Fruit fly (Drosophila melanogaster) whole organism, embryonic: ENCODE measurements around the gene CG1074.

Experiments
- Atf6 ChIP-seq: fragments of 200-800 bp; sonication (Bioruptor generic); IDR thresholded peaks from 2 replicates; pipeline ENCODE4 v1.3.6; 2022; ENCODE audit warnings: missing biosample characterization, missing genetic modification characterization
- Blimp-1 ChIP-seq: fragments of 200-800 bp; sonication (Bioruptor generic); optimal IDR thresholded peaks from 3 replicates; lab custom pipeline; 2018; ENCODE audit warnings: missing biosample characterization, missing genetic modification characterization, mild to moderate bottlenecking, moderate library complexity, missing genetic modification reagents
- CG11560 ChIP-seq: fragments of 200-800 bp; sonication (Bioruptor generic); IDR thresholded peaks from 3 replicates; pipeline ENCODE4 v1.3.6; 2022; ENCODE audit warnings: missing biosample characterization, missing genetic modification characterization
- CG12219 ChIP-seq: fragments of 200-800 bp; sonication (Bioruptor generic); optimal IDR thresholded peaks from 3 replicates; lab custom pipeline; 2018; ENCODE audit warnings: missing biosample characterization, mild to moderate bottlenecking, missing genetic modification characterization
- CG12299 ChIP-seq: fragments of 200-800 bp; sonication (Bioruptor generic); optimal IDR thresholded peaks from 2 replicates; lab custom pipeline; 2018; ENCODE audit warnings: missing biosample characterization, mild to moderate bottlenecking, missing genetic modification characterization
- CG12744 ChIP-seq: fragments of 200-800 bp; sonication (Bioruptor generic); optimal IDR thresholded peaks from 2 replicates; lab custom pipeline; 2016; ENCODE audit warnings: missing biosample characterization, missing genetic modification characterization
- CG13624 ChIP-seq: fragments of 200-800 bp; sonication (Bioruptor generic); optimal IDR thresholded peaks from 2 replicates; lab custom pipeline; 2016; ENCODE audit warnings: missing biosample characterization, missing genetic modification characterization
- CG14860 ChIP-seq: fragments of 200-800 bp; sonication (Bioruptor generic); IDR thresholded peaks from 3 replicates; pipeline ENCODE4 v1.3.6; 2022; ENCODE audit warnings: missing biosample characterization, missing genetic modification characterization; ENCODE audit not compliant: partially characterized antibody
- CG15601 ChIP-seq: fragments of 200-800 bp; sonication (Bioruptor generic); optimal IDR thresholded peaks from 3 replicates; lab custom pipeline; 2019; ENCODE audit warnings: missing biosample characterization, mild to moderate bottlenecking, missing genetic modification characterization, moderate library complexity
- CG16815 ChIP-seq: fragments of 200-800 bp; sonication (Bioruptor generic); optimal IDR thresholded peaks from 3 replicates; lab custom pipeline; 2017; ENCODE audit warnings: missing biosample characterization, mild to moderate bottlenecking, missing genetic modification characterization
- CG18262 ChIP-seq: fragments of 200-800 bp; optimal IDR thresholded peaks from 3 replicates; lab custom pipeline; 2019; ENCODE audit warnings: missing biosample characterization, mild to moderate bottlenecking, missing genetic modification characterization, moderate library complexity
- CG2120 ChIP-seq: fragments of 200-800 bp; sonication (Bioruptor generic); optimal IDR thresholded peaks from 3 replicates; lab custom pipeline; 2016; ENCODE audit warnings: missing biosample characterization, missing genetic modification characterization
- CG2199 ChIP-seq: fragments of 200-800 bp; sonication (Bioruptor generic); IDR thresholded peaks from 3 replicates; pipeline ENCODE4 v1.3.6; 2022; ENCODE audit warnings: missing biosample characterization, missing genetic modification characterization
- CG31441 ChIP-seq: fragments of 200-800 bp; sonication (Bioruptor generic); IDR thresholded peaks from 2 replicates; pipeline ENCODE4 v1.3.6; 2022; ENCODE audit warnings: missing biosample characterization, missing genetic modification characterization
- CG33557 ChIP-seq: fragments of 200-800 bp; sonication (Bioruptor generic); optimal IDR thresholded peaks from 2 replicates; lab custom pipeline; 2019; ENCODE audit warnings: missing biosample characterization, mild to moderate bottlenecking, missing genetic modification characterization, moderate library complexity
- CG4328 ChIP-seq: fragments of 200-800 bp; sonication (Bioruptor generic); optimal IDR thresholded peaks from 3 replicates; lab custom pipeline; 2017; ENCODE audit warnings: missing biosample characterization, missing genetic modification reagents, missing genetic modification characterization
- CG7786 ChIP-seq: fragments of 200-800 bp; sonication (Bioruptor generic); optimal IDR thresholded peaks from 2 replicates; lab custom pipeline; 2016; ENCODE audit warnings: missing biosample characterization, missing genetic modification characterization
- CG7987 ChIP-seq: fragments of 200-800 bp; sonication (Bioruptor generic); optimal IDR thresholded peaks from 2 replicates; lab custom pipeline; 2018; ENCODE audit warnings: missing biosample characterization, mild to moderate bottlenecking, missing genetic modification characterization, moderate library complexity
- CG8290 ChIP-seq, 3 experiments: fragments of 200-800 bp; sonication (Bioruptor generic); optimal IDR thresholded peaks; 2 replicates each; lab custom pipeline; 2016 to 2019; ENCODE audit warnings: missing biosample characterization in 3 of 3, missing genetic modification characterization in 3 of 3, mild to moderate bottlenecking in 2 of 3, moderate library complexity in 1 of 3
- CG8388 ChIP-seq: fragments of 200-800 bp; sonication (Bioruptor generic); optimal IDR thresholded peaks from 2 replicates; lab custom pipeline; 2019; ENCODE audit warnings: missing biosample characterization, mild to moderate bottlenecking, missing genetic modification characterization, moderate library complexity
- CG9797 ChIP-seq: fragments of 200-800 bp; sonication (Bioruptor generic); optimal IDR thresholded peaks from 3 replicates; lab custom pipeline; 2018; ENCODE audit warnings: missing biosample characterization, mild to moderate bottlenecking, missing genetic modification characterization
- D19A ChIP-seq: fragments of 200-800 bp; optimal IDR thresholded peaks from 3 replicates; lab custom pipeline; 2019; ENCODE audit warnings: missing biosample characterization, mild to moderate bottlenecking, missing genetic modification characterization, moderate library complexity
- Dip3 ChIP-seq: fragments of 200-800 bp; sonication (Bioruptor generic); optimal IDR thresholded peaks from 3 replicates; lab custom pipeline; 2016; ENCODE audit warnings: missing biosample characterization, missing genetic modification characterization
- Dll ChIP-seq: fragments of 200-800 bp; sonication (Bioruptor generic); IDR thresholded peaks from 4 replicates; pipeline ENCODE4 v1.3.6; 2022; ENCODE audit warnings: missing biosample characterization, missing genetic modification characterization; ENCODE audit not compliant: partially characterized antibody
- Hr39 ChIP-seq: fragments of >200 bp; optimal IDR thresholded peaks from 2 replicates; lab custom pipeline; 2017
- MTF-1 ChIP-seq: fragments of 200-800 bp; sonication (Bioruptor generic); optimal IDR thresholded peaks from 2 replicates; lab custom pipeline; 2018; ENCODE audit warnings: missing biosample characterization, mild to moderate bottlenecking, missing genetic modification characterization, borderline replicate concordance
- NfI ChIP-seq: fragments of 200-800 bp; sonication (Bioruptor generic); optimal IDR thresholded peaks from 3 replicates; lab custom pipeline; 2018; ENCODE audit warnings: missing biosample characterization, mild to moderate bottlenecking, missing genetic modification characterization, moderate library complexity
- Sox102F ChIP-seq: fragments of 200-800 bp; sonication (Bioruptor generic); optimal IDR thresholded peaks from 2 replicates; lab custom pipeline; 2018; ENCODE audit warnings: missing biosample characterization, mild to moderate bottlenecking, missing genetic modification characterization, moderate library complexity
- TFAM ChIP-seq: fragments of 200-800 bp; sonication (Bioruptor generic); optimal IDR thresholded peaks from 2 replicates; lab custom pipeline; 2017; ENCODE audit warnings: missing biosample characterization, missing genetic modification characterization, inconsistent platforms
- amos ChIP-seq: fragments of 200-800 bp; sonication (Bioruptor generic); IDR thresholded peaks from 2 replicates; pipeline ENCODE4 v1.3.6; 2022; ENCODE audit warnings: missing biosample characterization, missing genetic modification characterization; ENCODE audit not compliant: partially characterized antibody
- btn ChIP-seq: fragments of 200-800 bp; sonication (Bioruptor generic); optimal IDR thresholded peaks from 2 replicates; lab custom pipeline; 2016; ENCODE audit warnings: missing biosample characterization, missing genetic modification characterization
- crc ChIP-seq: fragments of 200-800 bp; sonication (Bioruptor generic); optimal IDR thresholded peaks from 2 replicates; lab custom pipeline; 2016; ENCODE audit warnings: missing biosample characterization, missing genetic modification characterization
- crp ChIP-seq, 2 experiments: fragments of 200-800 bp; sonication (Bioruptor generic); optimal IDR thresholded peaks; 2 replicates in 1 of 2; 3 replicates in 1 of 2; lab custom pipeline; 2017; ENCODE audit warnings: missing biosample characterization in 2 of 2, missing genetic modification characterization in 2 of 2, mild to moderate bottlenecking in 1 of 2, moderate library complexity in 1 of 2
- dysf ChIP-seq: fragments of 200-800 bp; sonication (Bioruptor generic); IDR thresholded peaks from 3 replicates; pipeline ENCODE4 v1.3.6; 2022; ENCODE audit warnings: missing biosample characterization, missing genetic modification characterization
- ewg ChIP-seq: fragments of 200-800 bp; sonication (Bioruptor generic); optimal IDR thresholded peaks from 3 replicates; lab custom pipeline; 2017; ENCODE audit warnings: mild to moderate bottlenecking, missing biosample characterization, missing genetic modification reagents, missing genetic modification characterization
- grau ChIP-seq: fragments of 200-800 bp; optimal IDR thresholded peaks from 3 replicates; lab custom pipeline; 2019; ENCODE audit warnings: missing biosample characterization, mild to moderate bottlenecking, missing genetic modification characterization, moderate library complexity
- gro ChIP-seq: fragments of 200-800 bp; sonication (Bioruptor generic); optimal IDR thresholded peaks from 2 replicates; lab custom pipeline; 2016; ENCODE audit warnings: missing biosample characterization, missing genetic modification characterization
- mirr ChIP-seq: fragments of 200-800 bp; sonication (Bioruptor generic); optimal IDR thresholded peaks from 3 replicates; lab custom pipeline; 2018; ENCODE audit warnings: missing biosample characterization, mild to moderate bottlenecking, missing genetic modification characterization
- ro ChIP-seq: fragments of 200-800 bp; sonication (Bioruptor generic); IDR thresholded peaks from 2 replicates; pipeline ENCODE4 v1.3.6; 2022; ENCODE audit warnings: missing biosample characterization, missing genetic modification characterization
- scrt ChIP-seq: fragments of 200-800 bp; sonication (Bioruptor generic); optimal IDR thresholded peaks from 2 replicates; lab custom pipeline; 2018; ENCODE audit warnings: missing biosample characterization, mild to moderate bottlenecking, missing genetic modification characterization, moderate library complexity
- sens ChIP-seq: fragments of 200-800 bp; sonication (Bioruptor generic); peaks from one replicate; lab custom pipeline; 2016; ENCODE audit warnings: missing biosample characterization, missing genetic modification characterization
- sens-2 ChIP-seq: fragments of 200-800 bp; sonication (Bioruptor generic); IDR thresholded peaks from 2 replicates; pipeline ENCODE4 v1.3.6; 2022; ENCODE audit warnings: missing biosample characterization, missing genetic modification characterization
- slp2 ChIP-seq: fragments of 200-800 bp; sonication (Bioruptor generic); optimal IDR thresholded peaks from 2 replicates; lab custom pipeline; 2016; ENCODE audit warnings: missing biosample characterization, missing genetic modification characterization
- sqz ChIP-seq: fragments of 200-800 bp; sonication (Bioruptor generic); optimal IDR thresholded peaks from 3 replicates; lab custom pipeline; 2018; ENCODE audit warnings: missing biosample characterization, mild to moderate bottlenecking, missing genetic modification characterization
- tgo ChIP-seq: fragments of 200-800 bp; sonication (Bioruptor generic); IDR thresholded peaks from 3 replicates; pipeline ENCODE4 v1.3.6; 2022; ENCODE audit warnings: missing biosample characterization, missing genetic modification characterization
- toy ChIP-seq: fragments of 200-800 bp; sonication (Bioruptor generic); IDR thresholded peaks from 2 replicates; pipeline ENCODE4 v1.3.6; 2022; ENCODE audit warnings: missing biosample characterization, missing genetic modification characterization

The CG1074 gene

dm6 chr3R:4476004-4476403 is 42.2 kb downstream of the CG1074 start:
- TF ChIP-seq D19A (tag; lab: Kevin White, UChicago) (peak; percentile 78), crp (GFP tag; optimal IDR thresholded peaks at IDR 0.05; lab: Kevin White, UChicago) (no peak), sens (GFP tag; lab: Kevin White, UChicago) (peak; percentile 69)
- TF ChIP-seq, all 482 proteins: peak for 2

- no peak for TF ChIP-seq CG14860
- TF ChIP-seq Dll (GFP tag; lab: Robert Waterston, UW), result no peak; the same call in 2 of the 4 replicates
- TF ChIP-seq CG11560 (tag; lab: Robert Waterston, UW), result no peak
- TF ChIP-seq Blimp-1 (GFP tag; lab: Kevin White, UChicago), result peak; percentile 80
- peak; percentile 48 for TF ChIP-seq CG4328 (GFP tag; lab: Kevin White, UChicago)
- no peak for TF ChIP-seq Hr39 (lab: Kevin White, UChicago)
- TF ChIP-seq CG12219 (GFP tag; lab: Kevin White, UChicago), result peak; percentile 87
- TF ChIP-seq CG18262 (tag; lab: Kevin White, UChicago), result peak; percentile 80
- peak; percentile 84 for TF ChIP-seq CG8388 (GFP tag; lab: Kevin White, UChicago)
- TF ChIP-seq NfI (GFP tag; lab: Kevin White, UChicago), result peak; percentile 87
- peak; percentile 86 for TF ChIP-seq scrt
- peak; percentile 51 for TF ChIP-seq CG16815 (GFP tag; lab: Kevin White, UChicago)
- peak; percentile 85 for TF ChIP-seq CG12744 (GFP tag; lab: Kevin White, UChicago)
- TF ChIP-seq Atf6 (GFP tag; lab: Robert Waterston, UW), result peak; percentile 92
- peak; percentile 86 for TF ChIP-seq dysf (GFP tag; lab: Robert Waterston, UW)
- TF ChIP-seq toy (GFP tag; lab: Robert Waterston, UW), result peak; percentile 80
- TF ChIP-seq CG15601, result peak; percentile 67
- TF ChIP-seq gro, result peak; percentile 93
- peak; percentile 37 for TF ChIP-seq CG12299
- TF ChIP-seq MTF-1 (GFP tag; lab: Kevin White, UChicago), result peak; percentile 71
- peak; percentile 71 for TF ChIP-seq ewg (GFP tag; lab: Kevin White, UChicago)
- peak; percentile 86 for TF ChIP-seq Dip3
- TF ChIP-seq CG8290 (GFP tag; optimal IDR thresholded peaks at IDR 0.05; lab: Kevin White, UChicago), result peak; percentile 6
- TF ChIP-seq CG8290 (tag; optimal IDR thresholded peaks at IDR 0.05; lab: Kevin White, UChicago), result peak in 1 of 2 experiments; percentile 93
- peak; percentile 79 for TF ChIP-seq slp2 (GFP tag; lab: Kevin White, UChicago)
- peak; percentile 84 for TF ChIP-seq CG2199 (GFP tag; lab: Robert Waterston, UW)
- peak; percentile 39 for TF ChIP-seq sqz (GFP tag; lab: Kevin White, UChicago)
- TF ChIP-seq CG7786, result peak; percentile 85
- peak; percentile 82 for TF ChIP-seq sens-2
- peak; percentile 42 for TF ChIP-seq mirr (GFP tag; lab: Kevin White, UChicago)
- TF ChIP-seq TFAM, result peak; percentile 34
- TF ChIP-seq CG13624 (GFP tag; lab: Kevin White, UChicago), result peak; percentile 86
- TF ChIP-seq tgo (GFP tag; lab: Robert Waterston, UW), result peak; percentile 88
- peak; percentile 80 for TF ChIP-seq CG31441 (GFP tag; lab: Robert Waterston, UW)
- TF ChIP-seq btn (GFP tag; lab: Kevin White, UChicago), result peak; percentile 70
- peak; percentile 95 for TF ChIP-seq CG2120
- peak; percentile 58 for TF ChIP-seq crc (GFP tag; lab: Kevin White, UChicago)
- peak; percentile 98 for TF ChIP-seq sens (GFP tag; lab: Kevin White, UChicago)
- TF ChIP-seq ro, result no peak
- peak; percentile 57 for TF ChIP-seq CG7987 (GFP tag; lab: Kevin White, UChicago)
- TF ChIP-seq CG33557 (GFP tag; lab: Kevin White, UChicago), result no peak
- peak; percentile 81 for TF ChIP-seq grau
- TF ChIP-seq CG9797 (GFP tag; lab: Kevin White, UChicago), result no peak
- peak; percentile 85 for TF ChIP-seq Sox102F (GFP tag; lab: Kevin White, UChicago)
- peak; percentile 39; the same call in 1 of the 2 replicates for TF ChIP-seq amos (GFP tag; lab: Robert Waterston, UW)
Observed at dm6 chr3R:4478220-4479037, 44.7 kb downstream of the CG1074 start.
